ENCODE assay signal across 1 fruit fly cellular context in genomic region chr2L:11812781-11813664, dm6.
A peak's percentile ranks its signal among the peaks of the same experiment; 100 is the strongest.
TF ChIP-seq lines count a peak whose summit lies in the region.

No protein-coding gene starts in this region.

TF ChIP-seq in whole organism, embryonic, 481 proteins besides CTCF, POLR2A, EP300 and RAD21 (continued from another document):
- TF ChIP-seq D (optimal IDR thresholded peaks at IDR 0.05; lab: Kevin White, UChicago) (peak; percentile 28), D (GFP tag; optimal IDR thresholded peaks at IDR 0.05; lab: Kevin White, UChicago) (no peak), CG12659 (GFP tag; optimal IDR thresholded peaks at IDR 0.05; lab: Kevin White, UChicago) (no peak), lab (GFP tag; optimal IDR thresholded peaks at IDR 0.05; lab: Kevin White, UChicago) (peak; percentile 32), MBD-R2 (GFP tag; IDR thresholded peaks at IDR 0.05; lab: Robert Waterston, UW) (peak; percentile 43; the same call in 1 of the 2 replicates), crol (GFP tag; IDR thresholded peaks at IDR 0.05; lab: Robert Waterston, UW) (peak; percentile 85), gem (tag; optimal IDR thresholded peaks at IDR 0.05; lab: Kevin White, UChicago) (peak; percentile 27), D19A (tag; optimal IDR thresholded peaks at IDR 0.05; lab: Kevin White, UChicago) (peak; percentile 86), Stat92E (GFP tag; optimal IDR thresholded peaks at IDR 0.05; lab: Kevin White, UChicago) (no peak), MESR4 (GFP tag; optimal IDR thresholded peaks at IDR 0.05; lab: Kevin White, UChicago) (peak; percentile 91), row (GFP tag; IDR thresholded peaks at IDR 0.05; lab: Robert Waterston, UW) (0 out of 3 replicates have a peak, but pooled peaks have one; percentile 17), CG17385 (GFP tag; optimal IDR thresholded peaks at IDR 0.05; lab: Kevin White, UChicago) (peak; percentile 93), CG8089 (GFP tag; optimal IDR thresholded peaks at IDR 0.05; lab: Kevin White, UChicago) (no peak), Poxn (GFP tag; IDR thresholded peaks at IDR 0.05; lab: Robert Waterston, UW) (no peak)
